Worm (Caenorhabditis elegans) whole organism, young adult: ENCODE data around the gene R09D1.13.

Experiments
- F23B12.7 ChIP-seq: sonication (generic microtip); optimal IDR thresholded peaks from 2 replicates; lab custom pipeline; 2017; ENCODE audit warnings: missing genetic modification characterization, mild to moderate bottlenecking, missing compliant biosample characterization, antibody characterized with exemption, moderate library complexity; ENCODE audit not compliant: insufficient read depth
- K12H6.12 ChIP-seq: fragments of 200-800 bp; sonication (Bioruptor generic); optimal IDR thresholded peaks from 2 replicates; lab custom pipeline; 2018; ENCODE audit warnings: mild to moderate bottlenecking, missing genetic modification characterization, missing compliant biosample characterization
- attf-3 ChIP-seq: fragments of 200-800 bp; sonication (Bioruptor generic); conservative IDR thresholded peaks from 2 replicates; pipeline ENCODE4 v1.3.6; 2022; ENCODE audit warnings: missing genetic modification reagents, missing genetic modification characterization, missing compliant biosample characterization
- bed-1 ChIP-seq: fragments of 200-800 bp; sonication (Bioruptor generic); IDR thresholded peaks from 2 replicates; pipeline ENCODE4 v1.3.6; 2022; ENCODE audit warnings: missing genetic modification reagents, missing genetic modification characterization, missing compliant biosample characterization
- nhr-90 ChIP-seq: sonication (generic microtip); optimal IDR thresholded peaks from 2 replicates; lab custom pipeline; 2016; ENCODE audit warnings: missing genotype, mild to moderate bottlenecking, missing genetic modification characterization, missing compliant biosample characterization
- sea-2 ChIP-seq: fragments of 200-800 bp; sonication (Bioruptor generic); IDR thresholded peaks from 2 replicates; pipeline ENCODE4 v1.3.6; 2022; ENCODE audit warnings: missing genetic modification characterization, missing compliant biosample characterization
- snpc-1.1 ChIP-seq: sonication (generic microtip); optimal IDR thresholded peaks from 2 replicates; lab custom pipeline; 2017; ENCODE audit warnings: missing genetic modification characterization, mild to moderate bottlenecking, missing compliant biosample characterization, antibody characterized with exemption, moderate library complexity, missing genotype, missing genetic modification reagents; ENCODE audit not compliant: insufficient read depth
- unc-62 ChIP-seq: fragments of 150-350 bp; optimal IDR thresholded peaks from 2 replicates; lab custom pipeline; 2014; ENCODE audit warnings: missing biosample characterization, missing genetic modification reagents, missing genetic modification characterization

- TF ChIP-seq K12H6.12 (tag; lab: Kevin White, UChicago) (no peak), sea-2 (GFP tag; lab: Robert Waterston, UW) (no peak), nhr-90 (tag; lab: Kevin White, UChicago) (no peak), snpc-1.1 (tag; lab: Kevin White, UChicago) (no peak), F23B12.7 (tag; lab: Kevin White, UChicago) (no peak), unc-62 (GFP tag; lab: Kevin White, UChicago) (no peak), attf-3 (GFP tag; lab: Robert Waterston, UW) (no peak), bed-1 (GFP tag; lab: Robert Waterston, UW) (no peak)
These were observed 44.7 kb upstream of the R09D1.13 start for ce11 chrII:9489922-9490321.
